Worm (Caenorhabditis elegans) whole organism, dauer: ENCODE results near the gene R05H10.1.

Source experiments
- unc-62 ChIP-seq: sonication (generic microtip); optimal IDR thresholded peaks from 2 replicates; lab custom pipeline; 2017; ENCODE audit warnings: missing biosample characterization, missing genetic modification reagents, missing genetic modification characterization

R05H10.1 gene

DNA sequence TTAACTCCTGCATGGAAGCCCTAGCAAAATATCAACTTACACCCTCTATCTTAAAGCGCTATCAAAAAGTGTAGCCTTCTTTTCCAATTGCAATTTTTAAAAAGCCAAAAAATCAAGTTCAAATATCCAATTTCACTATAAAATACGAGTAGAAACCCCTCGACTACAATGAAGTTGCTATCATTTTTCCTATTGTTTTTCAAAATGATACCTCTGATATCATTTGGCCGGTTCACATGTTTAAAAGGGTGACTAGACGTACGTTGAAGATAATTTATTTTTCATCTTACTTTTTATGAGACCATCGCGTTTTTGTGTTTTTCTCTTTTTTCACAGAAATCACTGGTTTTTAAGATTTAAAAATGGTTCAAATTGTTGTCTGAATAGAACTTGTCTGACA is at the start of gene R05H10.1:
TSS of gene R05H10.1 (plus strand) at position 334 of the 400 bp plus-strand sequence.
- TF ChIP-seq unc-62 (GFP tag; lab: Kevin White, UChicago), result no peak

DNA sequence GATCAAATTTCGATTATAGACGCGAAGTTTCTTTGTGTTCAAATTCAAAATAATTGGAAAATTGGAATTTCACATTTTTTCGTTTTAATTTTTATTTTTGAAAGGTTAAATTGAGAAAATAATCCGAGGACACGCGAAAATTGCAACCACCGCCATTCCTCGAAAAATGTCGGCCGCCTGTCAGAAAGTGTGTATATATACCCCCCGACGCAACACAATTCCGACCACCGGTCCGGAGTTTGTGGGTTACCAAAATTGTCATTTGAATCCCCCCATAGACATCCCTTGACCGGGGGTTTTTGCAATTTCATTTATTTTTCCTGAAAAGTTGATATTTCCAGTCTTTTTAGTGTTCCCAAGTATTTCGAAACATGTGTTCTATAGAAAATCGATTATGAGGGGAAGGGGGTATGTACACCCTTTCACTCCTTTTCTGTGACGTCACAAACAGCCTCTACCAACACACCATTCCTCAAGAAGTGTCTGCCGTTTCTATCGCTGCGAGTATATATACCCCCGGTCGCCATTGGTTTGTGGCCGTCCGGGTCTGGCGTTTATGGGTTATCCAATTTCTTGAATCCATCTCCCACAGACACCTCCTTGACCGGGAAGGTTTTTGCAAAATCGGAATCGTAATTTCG is 47.2 kb upstream of the R05H10.1 start, which contains the start of gene W01D2.3:
TSS of gene W01D2.3 (minus strand) at position 51 of the 641 bp plus-strand sequence.
- TF ChIP-seq unc-62 (GFP tag; lab: Kevin White, UChicago), result no peak

DNA sequence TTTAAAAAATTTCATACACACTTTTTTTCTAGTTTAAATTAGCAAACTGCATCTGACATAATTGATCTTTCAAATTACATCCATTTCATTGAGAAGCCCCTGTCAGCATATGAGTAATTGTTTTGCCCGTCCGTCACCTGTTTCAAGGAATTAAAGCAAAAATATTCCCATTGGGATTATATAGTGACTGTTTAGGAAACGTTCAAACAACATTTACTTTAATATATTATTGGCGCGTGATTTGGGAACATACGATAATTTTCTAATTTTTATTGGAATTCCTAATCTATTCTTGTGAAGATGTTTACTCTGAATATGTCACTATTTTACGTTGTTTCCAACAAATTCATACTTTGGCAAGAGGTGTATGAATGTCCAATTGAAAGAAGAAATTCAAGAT is 45.9 kb upstream of the R05H10.1 start, which contains the start of gene srt-11:
TSS of gene srt-11 (plus strand) at position 301 of the 400 bp plus-strand sequence.
- no peak for TF ChIP-seq unc-62 (GFP tag; lab: Kevin White, UChicago)

DNA sequence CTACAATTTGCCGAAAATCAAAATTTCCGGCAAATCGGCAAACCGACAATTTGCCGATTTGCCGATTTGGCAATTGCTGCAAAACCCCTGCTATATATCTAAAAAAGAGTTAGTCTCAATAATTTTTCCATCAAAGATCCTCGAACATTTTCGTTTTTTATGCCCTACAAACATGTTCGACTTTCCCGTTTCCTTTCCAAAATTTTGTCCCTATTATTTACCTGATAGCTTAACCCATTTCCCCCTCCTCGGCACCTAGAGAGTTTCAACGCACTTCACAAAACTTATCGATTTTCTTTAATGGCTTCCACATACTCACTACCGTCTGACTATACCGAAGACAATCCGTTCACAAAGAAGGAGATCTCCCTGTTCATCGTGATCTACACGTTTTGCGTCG is 42.9 kb upstream of the R05H10.1 start, which contains the start of gene W01D2.6:
TSS of gene W01D2.6 (plus strand) at position 301 of the 400 bp plus-strand sequence.
- TF ChIP-seq unc-62 (GFP tag; lab: Kevin White, UChicago), result no peak

DNA sequence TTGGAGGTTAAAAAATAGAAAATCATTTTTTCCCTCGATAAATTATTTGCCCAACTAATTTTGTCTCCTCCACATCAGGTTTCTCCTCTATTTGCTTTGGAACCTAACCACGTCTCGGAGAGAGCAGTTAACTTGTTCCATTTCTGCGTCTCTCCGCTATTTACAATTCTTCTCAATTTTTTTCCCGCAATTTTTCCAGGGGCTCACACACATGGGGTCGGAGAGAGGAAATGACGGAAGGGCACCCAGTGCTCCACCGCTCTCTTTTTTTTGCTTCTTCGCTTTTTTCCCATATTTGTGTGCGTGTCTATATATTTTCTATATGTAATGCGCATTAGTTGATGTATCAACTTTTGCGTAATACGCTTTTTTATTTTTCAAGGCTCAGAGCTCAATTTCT is 41.0 kb upstream of the R05H10.1 start:
- TF ChIP-seq unc-62 (GFP tag; lab: Kevin White, UChicago), result no peak

- no peak for TF ChIP-seq unc-62 (GFP tag; lab: Kevin White, UChicago)
Measured at ce11 chrII:14811472-14811871, 40.1 kb upstream of the R05H10.1 start.

DNA sequence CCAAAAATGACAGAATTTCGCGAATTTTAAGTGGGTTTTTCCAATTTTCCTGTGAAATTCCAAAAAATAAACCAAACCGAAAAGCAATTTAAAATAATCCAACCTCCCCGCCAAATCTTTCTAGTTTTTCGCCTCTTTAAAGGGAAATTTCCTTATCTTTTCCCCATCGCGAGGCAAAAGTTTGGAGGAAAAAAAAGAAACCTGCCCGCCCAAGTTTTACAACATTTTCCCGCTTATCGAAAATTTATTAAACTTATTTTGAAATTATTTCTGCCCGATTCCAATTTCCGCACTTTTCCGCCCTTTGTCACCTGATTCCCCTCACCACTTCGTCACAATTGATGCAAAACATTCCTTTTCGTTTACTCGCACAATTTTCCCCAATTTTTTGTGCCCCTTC is 39.4 kb upstream of the R05H10.1 start, which contains the start of gene osta-3:
TSS of gene osta-3 (plus strand) at position 301 of the 400 bp plus-strand sequence.
- no peak for TF ChIP-seq unc-62 (GFP tag; lab: Kevin White, UChicago)

- no peak for TF ChIP-seq unc-62 (GFP tag; lab: Kevin White, UChicago)
Measured at ce11 chrII:14812661-14813060, 39.0 kb upstream of the R05H10.1 start.

- no peak for TF ChIP-seq unc-62 (GFP tag; lab: Kevin White, UChicago)
Measured at ce11 chrII:14813106-14813505, 38.5 kb upstream of the R05H10.1 start.

- TF ChIP-seq unc-62 (GFP tag; lab: Kevin White, UChicago), result no peak
Measured at ce11 chrII:14814894-14815568, 36.6 kb upstream of the R05H10.1 start, which contains the start of gene W01D2.1. Gene W01D2.1, plus strand, starts transcription at chrII:14815518.

- TF ChIP-seq unc-62 (GFP tag; lab: Kevin White, UChicago), result no peak
Measured at ce11 chrII:14816086-14816485, 35.5 kb upstream of the R05H10.1 start.

DNA sequence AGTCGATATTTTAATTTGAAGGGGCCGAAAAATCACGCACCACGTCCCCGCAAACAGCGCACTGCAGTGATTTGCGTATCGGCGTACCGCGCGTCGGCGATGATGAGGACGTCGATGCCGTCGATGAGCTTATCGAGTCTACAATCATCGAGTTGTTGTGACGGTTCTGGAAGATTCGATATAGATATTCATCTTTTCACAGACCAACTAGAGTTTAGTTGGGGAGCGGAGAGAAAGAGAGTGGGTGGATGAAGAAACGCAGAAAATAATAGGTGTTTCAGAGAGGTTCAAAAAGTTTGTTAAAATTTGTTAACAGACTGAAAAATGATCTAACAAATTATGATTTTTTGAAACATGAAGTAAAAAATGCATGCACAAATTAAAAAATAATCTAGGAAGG is 33.2 kb upstream of the R05H10.1 start, which contains the start of gene nhr-61:
TSS of gene nhr-61 (minus strand) at position 168 of the 400 bp plus-strand sequence.
- no peak for TF ChIP-seq unc-62 (GFP tag; lab: Kevin White, UChicago)

DNA sequence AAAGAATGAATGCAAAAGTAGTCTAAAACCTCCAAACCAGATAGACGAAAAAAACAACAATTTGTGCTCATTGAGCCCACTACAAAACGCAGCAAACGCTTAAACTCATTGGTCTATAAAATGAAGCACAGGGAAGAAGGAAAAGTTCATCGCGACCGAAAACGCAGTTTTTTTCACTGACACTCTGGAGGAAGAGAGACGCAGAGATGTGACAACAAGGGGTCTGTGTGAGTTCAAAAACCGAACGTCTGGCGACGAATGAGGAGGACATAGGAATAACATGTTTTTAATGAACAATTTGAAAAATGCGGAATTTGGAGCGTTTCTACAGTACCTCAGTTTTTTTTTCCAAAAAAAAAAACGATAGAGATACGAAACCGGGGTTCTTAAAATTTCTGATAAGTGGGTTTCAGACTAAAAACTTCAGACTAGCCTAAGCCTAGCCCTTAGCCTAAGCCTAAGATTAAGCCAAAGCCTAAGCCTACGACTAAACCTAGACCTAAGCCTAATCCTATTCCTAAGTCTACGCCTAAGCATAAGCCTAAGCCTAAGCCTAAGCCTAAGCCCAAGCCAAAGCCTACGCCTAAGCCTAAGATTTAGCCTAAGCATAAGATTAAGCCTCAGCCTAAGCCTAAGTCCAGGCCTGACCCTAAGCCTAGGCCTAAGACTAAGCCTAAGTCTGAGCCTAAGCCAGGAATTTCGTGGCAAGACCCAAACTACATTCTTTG is 32.2 kb upstream of the R05H10.1 start:
- TF ChIP-seq unc-62 (GFP tag; lab: Kevin White, UChicago), result no peak

ce11 chrII:14820460-14820859 is 31.2 kb upstream of the R05H10.1 start:
- TF ChIP-seq unc-62 (GFP tag; lab: Kevin White, UChicago), result no peak

DNA sequence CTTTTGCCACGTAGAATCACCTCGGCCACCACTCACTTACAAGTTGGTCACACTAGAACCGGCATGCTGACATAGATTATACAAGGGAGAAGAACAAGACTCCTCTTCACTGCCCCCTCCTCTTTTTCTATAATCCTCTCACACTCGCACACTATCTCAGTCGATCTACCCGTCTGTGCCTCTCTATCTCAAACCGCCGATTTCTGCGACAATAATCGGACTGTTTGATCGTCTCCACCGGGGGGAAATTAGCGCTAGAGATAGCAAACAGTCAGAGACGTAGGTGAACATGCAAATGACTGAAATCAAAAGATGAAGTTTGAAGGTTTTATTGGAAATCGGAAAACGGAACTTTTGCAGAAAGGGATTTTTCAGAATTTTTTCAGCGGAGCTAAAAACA is 29.2 kb upstream of the R05H10.1 start:
- no peak for TF ChIP-seq unc-62 (GFP tag; lab: Kevin White, UChicago)

- TF ChIP-seq unc-62 (GFP tag; lab: Kevin White, UChicago), result no peak
Measured at ce11 chrII:14825413-14825812, 26.2 kb upstream of the R05H10.1 start.
